Worm (Caenorhabditis elegans) whole organism, late embryonic: Measurements from ENCODE around the gene srw-127.
"Not testable (repeated sequence)": the region's sequence is repeated elsewhere in the genome, so short reads cannot be mapped to it uniquely, and the experiment has no call there.

Experiments used
- C08G9.2 ChIP-seq: sonication (generic microtip); optimal IDR thresholded peaks from 2 replicates; lab custom pipeline; 2016; ENCODE audit warnings: mild to moderate bottlenecking, missing genetic modification characterization, moderate library complexity, missing compliant biosample characterization
- C38D4.7 ChIP-seq: fragments of 200-800 bp; sonication (Bioruptor generic); optimal IDR thresholded peaks from 2 replicates; lab custom pipeline; 2018; ENCODE audit warnings: mild to moderate bottlenecking, missing genetic modification characterization, moderate library complexity, missing compliant biosample characterization
- K02D7.2 ChIP-seq: sonication (generic microtip); optimal IDR thresholded peaks from 2 replicates; lab custom pipeline; 2017; ENCODE audit warnings: mild to moderate bottlenecking, missing genetic modification characterization, missing compliant biosample characterization
- K09A11.1 ChIP-seq: sonication (generic microtip); optimal IDR thresholded peaks from 2 replicates; lab custom pipeline; 2017; ENCODE audit warnings: antibody characterized with exemption, mild to moderate bottlenecking, missing genetic modification characterization, missing compliant biosample characterization; ENCODE audit not compliant: insufficient read depth
- Y22D7AL.16 ChIP-seq: sonication (generic microtip); optimal IDR thresholded peaks from 2 replicates; lab custom pipeline; 2016; ENCODE audit warnings: missing genetic modification characterization, missing compliant biosample characterization
- ceh-14 ChIP-seq: sonication (generic microtip); optimal IDR thresholded peaks from 2 replicates; lab custom pipeline; 2016; ENCODE audit warnings: missing genotype, missing genetic modification characterization, missing compliant biosample characterization
- ceh-19 ChIP-seq: fragments of 200-800 bp; sonication (Bioruptor generic); optimal IDR thresholded peaks from 2 replicates; lab custom pipeline; 2018; ENCODE audit warnings: mild to moderate bottlenecking, missing genetic modification characterization, missing compliant biosample characterization
- ceh-2 ChIP-seq: sonication (generic microtip); optimal IDR thresholded peaks from 2 replicates; lab custom pipeline; 2016; ENCODE audit warnings: missing genotype, missing genetic modification characterization, missing compliant biosample characterization
- ceh-22 ChIP-seq: sonication (generic microtip); optimal IDR thresholded peaks from 2 replicates; lab custom pipeline; 2017; ENCODE audit warnings: missing biosample characterization, missing genetic modification characterization
- ceh-24 ChIP-seq: sonication (generic microtip); optimal IDR thresholded peaks from 2 replicates; lab custom pipeline; 2016; ENCODE audit warnings: mild to moderate bottlenecking, missing genetic modification characterization, missing compliant biosample characterization
- ceh-30 ChIP-seq: fragments of 150-350 bp; optimal IDR thresholded peaks from 2 replicates; lab custom pipeline; 2014; ENCODE audit warnings: missing biosample characterization, missing genetic modification characterization
- ceh-31 ChIP-seq: sonication (generic microtip); optimal IDR thresholded peaks from 2 replicates; lab custom pipeline; 2016; ENCODE audit warnings: missing genetic modification characterization, missing compliant biosample characterization
- ceh-48 ChIP-seq: sonication (generic microtip); optimal IDR thresholded peaks from 2 replicates; lab custom pipeline; 2016; ENCODE audit warnings: missing genetic modification characterization, inconsistent platforms, missing compliant biosample characterization
- che-1 ChIP-seq: sonication (generic microtip); optimal IDR thresholded peaks from 2 replicates; lab custom pipeline; 2016; ENCODE audit warnings: mild to moderate bottlenecking, missing genetic modification characterization, missing compliant biosample characterization
- dmd-4 ChIP-seq: sonication (generic microtip); optimal IDR thresholded peaks from 2 replicates; lab custom pipeline; 2016; ENCODE audit warnings: borderline replicate concordance, missing genetic modification characterization, missing compliant biosample characterization
- fkh-6 ChIP-seq: sonication (generic microtip); optimal IDR thresholded peaks from 2 replicates; lab custom pipeline; 2016; ENCODE audit warnings: missing genetic modification characterization, missing compliant biosample characterization
- hlh-30 ChIP-seq: sonication (generic microtip); optimal IDR thresholded peaks from 2 replicates; lab custom pipeline; 2017; ENCODE audit warnings: antibody characterized with exemption, missing genetic modification characterization, missing compliant biosample characterization; ENCODE audit not compliant: insufficient read depth
- hlh-6 ChIP-seq: sonication (generic microtip); optimal IDR thresholded peaks from 2 replicates; lab custom pipeline; 2016; ENCODE audit warnings: missing genotype, missing genetic modification characterization, missing compliant biosample characterization
- hlh-8 ChIP-seq: sonication (generic microtip); optimal IDR thresholded peaks from 2 replicates; lab custom pipeline; 2016; ENCODE audit warnings: missing genotype, missing genetic modification characterization, missing compliant biosample characterization
- lim-6 ChIP-seq: sonication (generic microtip); optimal IDR thresholded peaks from 2 replicates; lab custom pipeline; 2016; ENCODE audit warnings: missing genetic modification characterization, missing compliant biosample characterization
- lin-11 ChIP-seq: fragments of 200-800 bp; sonication (Bioruptor generic); optimal IDR thresholded peaks from 2 replicates; lab custom pipeline; 2018; ENCODE audit warnings: mild to moderate bottlenecking, missing genetic modification characterization, missing compliant biosample characterization
- madf-2 ChIP-seq: sonication (generic microtip); optimal IDR thresholded peaks from 2 replicates; lab custom pipeline; 2017; ENCODE audit warnings: missing genetic modification characterization, missing compliant biosample characterization
- mec-3 ChIP-seq: sonication (generic microtip); optimal IDR thresholded peaks from 2 replicates; lab custom pipeline; 2016; ENCODE audit warnings: borderline replicate concordance, missing genetic modification characterization, missing compliant biosample characterization
- nfya-1 ChIP-seq: sonication (generic microtip); optimal IDR thresholded peaks from 2 replicates; lab custom pipeline; 2017; ENCODE audit warnings: missing genetic modification characterization, mild to moderate bottlenecking, missing compliant biosample characterization, antibody characterized with exemption, moderate library complexity
- nhr-232 ChIP-seq: sonication (generic microtip); optimal IDR thresholded peaks from 2 replicates; lab custom pipeline; 2016; ENCODE audit warnings: missing genetic modification characterization, missing compliant biosample characterization
- pag-3 ChIP-seq: sonication (generic microtip); optimal IDR thresholded peaks from 2 replicates; lab custom pipeline; 2016; ENCODE audit warnings: missing compliant biosample characterization, missing genetic modification characterization, borderline replicate concordance
- pha-2 ChIP-seq: sonication (generic microtip); optimal IDR thresholded peaks from 2 replicates; lab custom pipeline; 2017; ENCODE audit warnings: mild to moderate bottlenecking, missing genetic modification characterization, missing compliant biosample characterization
- pha-4 ChIP-seq: fragments of 150-350 bp; optimal IDR thresholded peaks from 2 replicates; lab custom pipeline; 2018; ENCODE audit warnings: missing biosample characterization, missing genetic modification reagents, missing genetic modification characterization
- pqm-1 ChIP-seq: sonication (generic microtip); optimal IDR thresholded peaks from 2 replicates; lab custom pipeline; 2016; ENCODE audit warnings: missing genetic modification characterization, missing compliant biosample characterization
- pros-1 ChIP-seq: fragments of 150-350 bp; optimal IDR thresholded peaks from 2 replicates; lab custom pipeline; 2014; ENCODE audit warnings: missing biosample characterization, missing genetic modification reagents, missing genetic modification characterization
- ref-2 ChIP-seq: sonication (generic microtip); optimal IDR thresholded peaks from 2 replicates; lab custom pipeline; 2016; ENCODE audit warnings: missing genetic modification characterization, missing compliant biosample characterization
- rnt-1 ChIP-seq: sonication (generic microtip); optimal IDR thresholded peaks from 2 replicates; lab custom pipeline; 2016; ENCODE audit warnings: missing genetic modification characterization, missing compliant biosample characterization
- sdc-2 ChIP-seq: sonication (generic microtip); optimal IDR thresholded peaks from 2 replicates; lab custom pipeline; 2016; ENCODE audit warnings: missing genotype, missing genetic modification characterization, missing compliant biosample characterization
- sox-2 ChIP-seq: fragments of 200-800 bp; sonication (Bioruptor generic); IDR thresholded peaks from 2 replicates; pipeline ENCODE4 v1.3.6; 2022; ENCODE audit warnings: missing genetic modification reagents, missing genetic modification characterization, missing compliant biosample characterization
- tbx-2 ChIP-seq: sonication (generic microtip); optimal IDR thresholded peaks from 2 replicates; lab custom pipeline; 2016; ENCODE audit warnings: missing genetic modification characterization, missing compliant biosample characterization
- tbx-7 ChIP-seq: sonication (generic microtip); optimal IDR thresholded peaks from 2 replicates; lab custom pipeline; 2016; ENCODE audit warnings: missing genotype, missing genetic modification characterization, missing compliant biosample characterization
- ttx-3 ChIP-seq: sonication (generic microtip); optimal IDR thresholded peaks from 2 replicates; lab custom pipeline; 2016; ENCODE audit warnings: missing genetic modification reagents, missing genetic modification characterization, missing compliant biosample characterization
- unc-42 ChIP-seq: sonication (generic microtip); optimal IDR thresholded peaks from 2 replicates; lab custom pipeline; 2016; ENCODE audit warnings: missing genotype, missing genetic modification characterization, missing compliant biosample characterization
- unc-55 ChIP-seq: sonication (generic microtip); optimal IDR thresholded peaks from 2 replicates; lab custom pipeline; 2017; ENCODE audit warnings: missing biosample characterization, missing genetic modification reagents, missing genetic modification characterization
- unc-86 ChIP-seq: sonication (generic microtip); optimal IDR thresholded peaks from 2 replicates; lab custom pipeline; 2016; ENCODE audit warnings: missing genetic modification characterization, missing compliant biosample characterization
- ztf-16 ChIP-seq: sonication (generic microtip); optimal IDR thresholded peaks from 2 replicates; lab custom pipeline; 2017; ENCODE audit warnings: missing genetic modification characterization, missing compliant biosample characterization

Gene srw-127

ce11 chrV:7051133-7051765 lies 38.5 kb downstream of the srw-127 start, which contains the start of the genes tofu-2 and spig-1:
Gene tofu-2 (minus strand): TSS chrV:7051248.
Gene spig-1 (plus strand): TSS chrV:7051715.
- no peak for TF ChIP-seq hlh-6 (tag; lab: Kevin White, UChicago)
- TF ChIP-seq unc-42 (tag; lab: Kevin White, UChicago) = no peak
- no peak for TF ChIP-seq pha-2 (tag; lab: Kevin White, UChicago)
- no peak for TF ChIP-seq unc-86
- TF ChIP-seq C38D4.7 (GFP tag; lab: Kevin White, UChicago) = no peak
- TF ChIP-seq ceh-31 (tag; lab: Kevin White, UChicago) = no peak
- no peak for TF ChIP-seq nhr-232
- TF ChIP-seq unc-55 (GFP tag; lab: Kevin White, UChicago) = no peak
- no peak for TF ChIP-seq ceh-14 (tag; lab: Kevin White, UChicago)
- TF ChIP-seq K02D7.2 = no peak
- no peak for TF ChIP-seq lin-11
- no peak for TF ChIP-seq fkh-6
- no peak for TF ChIP-seq lim-6

ce11 chrV:7053100-7053499 lies 40.4 kb downstream of the srw-127 start, which contains the start of gene txt-17:
Gene txt-17 (minus strand): TSS chrV:7053200.
- TF ChIP-seq sox-2 (GFP tag; lab: Robert Waterston, UW) = no peak
- no peak for TF ChIP-seq pqm-1
- no peak for TF ChIP-seq tbx-2
- no peak for TF ChIP-seq ceh-31 (tag; lab: Kevin White, UChicago)
- no peak for TF ChIP-seq dmd-4
- no peak for TF ChIP-seq hlh-30 (tag; lab: Kevin White, UChicago)
- TF ChIP-seq ceh-24 (tag; lab: Kevin White, UChicago) = no peak
- TF ChIP-seq K02D7.2 = no peak
- TF ChIP-seq ceh-30 (tag; lab: Kevin White, UChicago) = no peak
- no peak for TF ChIP-seq nfya-1 (tag; lab: Kevin White, UChicago)
- no peak for TF ChIP-seq mec-3 (tag; lab: Kevin White, UChicago)
- TF ChIP-seq K09A11.1 (tag; lab: Kevin White, UChicago) = no peak
- TF ChIP-seq pros-1 = no peak
- TF ChIP-seq sdc-2 = no peak
- no peak for TF ChIP-seq C38D4.7 (GFP tag; lab: Kevin White, UChicago)
- no peak for TF ChIP-seq hlh-8 (tag; lab: Kevin White, UChicago)
- TF ChIP-seq nhr-232 = no peak
- TF ChIP-seq che-1 (tag; lab: Kevin White, UChicago) = no peak
- no peak for TF ChIP-seq ceh-14 (tag; lab: Kevin White, UChicago)

- TF ChIP-seq hlh-8 (tag; lab: Kevin White, UChicago) (no peak), ceh-2 (no peak), madf-2 (tag; lab: Kevin White, UChicago) (no peak), ttx-3 (tag; lab: Kevin White, UChicago) (no peak), pha-4 (no peak), hlh-6 (tag; lab: Kevin White, UChicago) (no peak), ref-2 (no peak), pha-2 (tag; lab: Kevin White, UChicago) (no peak), ceh-14 (tag; lab: Kevin White, UChicago) (no peak)
Measured at ce11 chrV:7054598-7054997, 41.9 kb downstream of the srw-127 start, which contains the start of gene spig-8. Gene spig-8 (plus strand): TSS chrV:7054898.

ce11 chrV:7057795-7058194 lies 45.1 kb downstream of the srw-127 start, which contains the start of gene Y57E12AL.2:
Gene Y57E12AL.2 (plus strand): TSS chrV:7058095.
- not testable (repeated sequence) for TF ChIP-seq rnt-1; ceh-14 (tag; lab: Kevin White, UChicago); ttx-3 (tag; lab: Kevin White, UChicago)

ce11 chrV:7059350-7059749 lies 46.6 kb downstream of the srw-127 start, which contains the start of gene mdt-6:
Gene mdt-6 (minus strand): TSS chrV:7059624.
- no peak for TF ChIP-seq nhr-232
- no peak for TF ChIP-seq ztf-16 (tag; lab: Kevin White, UChicago)
- TF ChIP-seq ceh-22 (tag; lab: Kevin White, UChicago) = no peak
- no peak for TF ChIP-seq ceh-48 (tag; lab: Kevin White, UChicago)
- no peak for TF ChIP-seq Y22D7AL.16 (tag; lab: Kevin White, UChicago)
- TF ChIP-seq ceh-14 (tag; lab: Kevin White, UChicago) = no peak
- TF ChIP-seq hlh-6 (tag; lab: Kevin White, UChicago) = no peak
- TF ChIP-seq tbx-7 (tag; lab: Kevin White, UChicago) = no peak
- TF ChIP-seq unc-86 = no peak
- no peak for TF ChIP-seq rnt-1
- TF ChIP-seq ceh-19 (GFP tag; lab: Kevin White, UChicago) = no peak
- no peak for TF ChIP-seq unc-42 (tag; lab: Kevin White, UChicago)
- TF ChIP-seq lin-11 = no peak
- TF ChIP-seq K02D7.2 = no peak
- no peak for TF ChIP-seq pha-4
- TF ChIP-seq C08G9.2 (tag; lab: Kevin White, UChicago) = no peak
- no peak for TF ChIP-seq pag-3 (tag; lab: Kevin White, UChicago)
